Worm (Caenorhabditis elegans) whole organism, young adult: Measurements from ENCODE around the gene F58G1.3.

Experiments used
- B0035.1 ChIP-seq: sonication (generic microtip); optimal IDR thresholded peaks from 2 replicates; lab custom pipeline; 2016; ENCODE audit warnings: missing genetic modification characterization, mild to moderate bottlenecking, missing compliant biosample characterization, missing genotype, missing genetic modification reagents
- C17E4.6 ChIP-seq: fragments of 200-800 bp; sonication (Bioruptor generic); IDR thresholded peaks from 2 replicates; pipeline ENCODE4 v1.3.6; 2022; ENCODE audit warnings: missing genetic modification reagents, missing genetic modification characterization, missing compliant biosample characterization
- D2030.7 ChIP-seq: fragments of 200-800 bp; sonication (Bioruptor generic); IDR thresholded peaks from 2 replicates; pipeline ENCODE4 v1.3.6; 2022; ENCODE audit warnings: missing genetic modification reagents, missing genetic modification characterization, missing compliant biosample characterization
- F39B2.1 ChIP-seq: fragments of 200-800 bp; sonication (Bioruptor generic); IDR thresholded peaks from 2 replicates; pipeline ENCODE4 v1.3.6; 2022; ENCODE audit warnings: missing genetic modification reagents, missing genetic modification characterization, missing compliant biosample characterization
- F52B5.7 ChIP-seq: sonication (generic microtip); optimal IDR thresholded peaks from 2 replicates; lab custom pipeline; 2016; ENCODE audit warnings: mild to moderate bottlenecking, missing genetic modification characterization, missing compliant biosample characterization
- F57A8.1 ChIP-seq: fragments of 200-800 bp; sonication (Bioruptor generic); optimal IDR thresholded peaks from 2 replicates; lab custom pipeline; 2018; ENCODE audit warnings: mild to moderate bottlenecking, missing genetic modification characterization, moderate library complexity, missing compliant biosample characterization
- K11D2.4 ChIP-seq: fragments of 200-800 bp; sonication (Bioruptor generic); IDR thresholded peaks from 2 replicates; pipeline ENCODE4 v1.3.6; 2022; ENCODE audit warnings: missing genetic modification reagents, missing genetic modification characterization, missing compliant biosample characterization
- Y53G8AR.9 ChIP-seq: fragments of 200-800 bp; sonication (Bioruptor generic); conservative IDR thresholded peaks from 2 replicates; pipeline ENCODE4 v1.3.6; 2022; ENCODE audit warnings: missing genetic modification reagents, missing genetic modification characterization, missing compliant biosample characterization
- Y56A3A.18 ChIP-seq: fragments of 200-800 bp; sonication (Bioruptor generic); IDR thresholded peaks from 2 replicates; pipeline ENCODE4 v1.3.6; 2022; ENCODE audit warnings: missing genetic modification reagents, missing genetic modification characterization, missing compliant biosample characterization
- aptf-2 ChIP-seq: fragments of 200-800 bp; sonication (Bioruptor generic); conservative IDR thresholded peaks from 2 replicates; pipeline ENCODE4 v1.3.6; 2022; ENCODE audit warnings: missing genetic modification reagents, missing genetic modification characterization, missing compliant biosample characterization
- aptf-3 ChIP-seq: fragments of 200-800 bp; sonication (Bioruptor generic); IDR thresholded peaks from 2 replicates; pipeline ENCODE4 v1.3.6; 2022; ENCODE audit warnings: missing genetic modification characterization, missing compliant biosample characterization
- attf-3 ChIP-seq: fragments of 200-800 bp; sonication (Bioruptor generic); conservative IDR thresholded peaks from 2 replicates; pipeline ENCODE4 v1.3.6; 2022; ENCODE audit warnings: missing genetic modification reagents, missing genetic modification characterization, missing compliant biosample characterization
- attf-6 ChIP-seq: fragments of 200-800 bp; sonication (Bioruptor generic); IDR thresholded peaks from 2 replicates; pipeline ENCODE4 v1.3.6; 2022; ENCODE audit warnings: missing genetic modification reagents, missing genetic modification characterization, missing compliant biosample characterization
- cebp-1 ChIP-seq, 2 experiments: fragments of 200-800 bp in 1 of 2; sonication (Bioruptor generic) in 1 of 2; sonication (generic microtip) in 1 of 2; IDR thresholded peaks in 1 of 2; optimal IDR thresholded peaks in 1 of 2; 2 replicates each; pipeline versions ENCODE4 v1.3.6 to Lab custom; 2017 to 2022; ENCODE audit warnings: missing compliant biosample characterization in 2 of 2, missing genetic modification characterization in 2 of 2, mild to moderate bottlenecking in 1 of 2, missing genetic modification reagents in 1 of 2, moderate library complexity in 1 of 2
- ceh-40 ChIP-seq: fragments of 200-800 bp; sonication (Bioruptor generic); IDR thresholded peaks from 2 replicates; pipeline ENCODE4 v1.3.6; 2022; ENCODE audit warnings: missing genetic modification characterization, missing compliant biosample characterization
- efl-1 ChIP-seq: fragments of 150-350 bp; optimal IDR thresholded peaks from 2 replicates; lab custom pipeline; 2014; ENCODE audit warnings: missing biosample characterization, missing genetic modification reagents, missing genetic modification characterization
- egl-18 ChIP-seq: fragments of 200-800 bp; sonication (Bioruptor generic); IDR thresholded peaks from 2 replicates; pipeline ENCODE4 v1.3.6; 2022; ENCODE audit warnings: missing genetic modification reagents, missing genetic modification characterization, missing compliant biosample characterization
- egrh-3 ChIP-seq: fragments of 200-800 bp; sonication (Bioruptor generic); IDR thresholded peaks from 2 replicates; pipeline ENCODE4 v1.3.6; 2022; ENCODE audit warnings: missing genetic modification reagents, missing genetic modification characterization, missing compliant biosample characterization
- hlh-12 ChIP-seq: sonication (generic microtip); optimal IDR thresholded peaks from 2 replicates; lab custom pipeline; 2016; ENCODE audit warnings: missing genetic modification characterization, missing compliant biosample characterization
- let-607 ChIP-seq, 2 experiments: fragments of 200-800 bp in 1 of 2; sonication (Bioruptor generic) in 1 of 2; sonication (generic microtip) in 1 of 2; optimal IDR thresholded peaks; 2 replicates each; lab custom pipeline; 2016 to 2018; ENCODE audit warnings: mild to moderate bottlenecking in 2 of 2, missing compliant biosample characterization in 2 of 2, missing genetic modification characterization in 2 of 2, moderate library complexity in 2 of 2, missing genotype in 1 of 2
- madf-10 ChIP-seq: sonication (generic microtip); optimal IDR thresholded peaks from 2 replicates; lab custom pipeline; 2016; ENCODE audit warnings: mild to moderate bottlenecking, missing genetic modification characterization, missing compliant biosample characterization
- mcd-1 ChIP-seq: fragments of 200-800 bp; sonication (Bioruptor generic); IDR thresholded peaks from 2 replicates; pipeline ENCODE4 v1.3.6; 2022; ENCODE audit warnings: missing genetic modification reagents, missing genetic modification characterization, missing compliant biosample characterization
- mes-4 ChIP-seq: sonication (generic microtip); optimal IDR thresholded peaks from 2 replicates; lab custom pipeline; 2016; ENCODE audit warnings: missing genotype, missing genetic modification characterization, missing compliant biosample characterization
- nhr-179 ChIP-seq: sonication (generic microtip); optimal IDR thresholded peaks from 2 replicates; lab custom pipeline; 2016; ENCODE audit warnings: mild to moderate bottlenecking, missing genetic modification characterization, missing compliant biosample characterization
- nhr-80 ChIP-seq: sonication (generic microtip); optimal IDR thresholded peaks from 2 replicates; lab custom pipeline; 2016; ENCODE audit warnings: missing genetic modification characterization, missing compliant biosample characterization
- rcor-1 ChIP-seq: fragments of 200-800 bp; sonication (Bioruptor generic); IDR thresholded peaks from 2 replicates; pipeline ENCODE4 v1.3.6; 2022; ENCODE audit warnings: missing genetic modification reagents, missing genetic modification characterization, missing compliant biosample characterization
- rec-8 ChIP-seq, 2 experiments: sonication (generic microtip); optimal IDR thresholded peaks; 2 replicates each; lab custom pipeline; 2016; ENCODE audit warnings: mild to moderate bottlenecking in 2 of 2, missing genetic modification characterization in 2 of 2, missing genetic modification reagents in 2 of 2, missing genotype in 2 of 2, missing biosample characterization in 1 of 2, missing compliant biosample characterization in 1 of 2, moderate library complexity in 1 of 2
- snpc-1.1 ChIP-seq: sonication (generic microtip); optimal IDR thresholded peaks from 2 replicates; lab custom pipeline; 2017; ENCODE audit warnings: missing genetic modification characterization, mild to moderate bottlenecking, missing compliant biosample characterization, antibody characterized with exemption, moderate library complexity, missing genotype, missing genetic modification reagents; ENCODE audit not compliant: insufficient read depth
- snpc-4 ChIP-seq, 5 experiments: fragments of 150-350 bp in 1 of 5; sonication (generic microtip) in 4 of 5; optimal IDR thresholded peaks; 2 replicates each; lab custom pipeline; 2014 to 2018; ENCODE audit warnings: missing genetic modification characterization in 5 of 5, missing biosample characterization in 3 of 5, antibody characterized with exemption in 2 of 5, mild to moderate bottlenecking in 2 of 5, missing compliant biosample characterization in 2 of 5, missing genotype in 2 of 5, moderate library complexity in 2 of 5, missing genetic modification reagents in 1 of 5
- somi-1 ChIP-seq: fragments of 200-800 bp; sonication (Bioruptor generic); optimal IDR thresholded peaks from 2 replicates; lab custom pipeline; 2018; ENCODE audit warnings: mild to moderate bottlenecking, missing genetic modification characterization, missing compliant biosample characterization
- tbp1 ChIP-seq: fragments of 200-800 bp; sonication (Bioruptor generic); optimal IDR thresholded peaks from 2 replicates; lab custom pipeline; 2018; ENCODE audit warnings: mild to moderate bottlenecking, missing genetic modification characterization, missing compliant biosample characterization
- tbx-9 ChIP-seq: sonication (generic microtip); optimal IDR thresholded peaks from 2 replicates; lab custom pipeline; 2016; ENCODE audit warnings: borderline replicate concordance, missing genetic modification characterization, inconsistent platforms, missing compliant biosample characterization
- unc-130 ChIP-seq: sonication (generic microtip); optimal IDR thresholded peaks from 2 replicates; lab custom pipeline; 2016; ENCODE audit warnings: missing genetic modification reagents, missing genetic modification characterization, missing compliant biosample characterization
- ztf-18 ChIP-seq: sonication (generic microtip); optimal IDR thresholded peaks from 2 replicates; lab custom pipeline; 2016; ENCODE audit warnings: missing genotype, mild to moderate bottlenecking, missing genetic modification characterization, missing compliant biosample characterization
- ztf-25 ChIP-seq: fragments of 200-800 bp; sonication (Bioruptor generic); IDR thresholded peaks from 2 replicates; pipeline ENCODE4 v1.3.6; 2022; ENCODE audit warnings: missing genetic modification reagents, missing genetic modification characterization, missing compliant biosample characterization
- ztf-3 ChIP-seq: fragments of 200-800 bp; sonication (Bioruptor generic); optimal IDR thresholded peaks from 2 replicates; lab custom pipeline; 2018; ENCODE audit warnings: mild to moderate bottlenecking, missing genetic modification characterization, missing compliant biosample characterization

F58G1.3 gene

DNA sequence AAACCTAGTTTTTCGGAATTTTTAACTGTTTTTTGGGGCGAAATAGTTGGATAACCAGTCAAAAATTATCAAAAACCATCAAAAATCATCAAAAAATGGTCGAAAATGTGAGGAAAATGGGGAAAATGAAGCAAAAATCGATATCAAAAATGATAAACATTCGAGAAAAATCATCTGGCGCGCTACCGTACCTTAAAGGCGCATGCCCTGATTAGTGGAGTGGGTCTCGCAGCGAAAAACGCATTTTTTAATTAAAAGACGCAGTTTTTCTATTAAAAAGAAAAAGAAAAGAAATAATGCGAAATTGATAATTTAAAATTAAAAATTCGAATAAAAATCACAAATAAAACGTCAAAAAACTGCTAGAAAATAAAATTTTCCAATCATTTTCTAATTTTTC, 47.7 kb downstream of the F58G1.3 start, which contains the start of gene F35C5.1 (continued):
- TF ChIP-seq snpc-1.1 (tag; lab: Kevin White, UChicago) (peak; percentile 34), rec-8 (tag; optimal IDR thresholded peaks at IDR 0.05; lab: Kevin White, UChicago) (no peak), tbp1 (peak; percentile 25), tbx-9 (tag; lab: Kevin White, UChicago) (no peak), F52B5.7 (tag; lab: Kevin White, UChicago) (no peak), rcor-1 (peak; percentile 20; the same call in 1 of the 2 replicates), F57A8.1 (no peak), ceh-40 (GFP tag; lab: Robert Waterston, UW) (no peak), snpc-4 (GFP tag; optimal IDR thresholded peaks at IDR 0.05; lab: Kevin White, UChicago) (peak; percentile 24), snpc-4 (tag; optimal IDR thresholded peaks at IDR 0.05; lab: Kevin White, UChicago) (peak in 2 of 4 experiments; percentile 18 to 30), Y56A3A.18 (GFP tag; lab: Robert Waterston, UW) (no peak), madf-10 (tag; lab: Kevin White, UChicago) (no peak), attf-3 (GFP tag; lab: Robert Waterston, UW) (0 out of 2 replicates have a peak, but pooled peaks have one; percentile 18), unc-130 (GFP tag; lab: Kevin White, UChicago) (peak; percentile 20), mcd-1 (GFP tag; lab: Robert Waterston, UW) (peak; percentile 43; the same call in 1 of the 2 replicates), C17E4.6 (GFP tag; lab: Robert Waterston, UW) (no peak), aptf-3 (GFP tag; lab: Robert Waterston, UW) (no peak), ztf-3 (GFP tag; lab: Kevin White, UChicago) (no peak), D2030.7 (GFP tag; lab: Robert Waterston, UW) (peak; percentile 78), ztf-18 (tag; lab: Kevin White, UChicago) (no peak), aptf-2 (GFP tag; lab: Robert Waterston, UW) (no peak), hlh-12 (tag; lab: Kevin White, UChicago) (no peak), cebp-1 (GFP tag; IDR thresholded peaks at IDR 0.05; lab: Robert Waterston, UW) (no peak), cebp-1 (tag; optimal IDR thresholded peaks at IDR 0.05; lab: Kevin White, UChicago) (no peak), mes-4 (tag; lab: Kevin White, UChicago) (no peak), egrh-3 (no peak), nhr-179 (no peak), somi-1 (no peak), ztf-25 (GFP tag; lab: Robert Waterston, UW) (no peak), let-607 (tag; optimal IDR thresholded peaks at IDR 0.05; lab: Kevin White, UChicago) (no peak), attf-6 (GFP tag; lab: Robert Waterston, UW) (no peak), K11D2.4 (GFP tag; lab: Robert Waterston, UW) (no peak), egl-18 (GFP tag; lab: Robert Waterston, UW) (no peak)

ce11 chrII:12879758-12880157, 48.4 kb downstream of the F58G1.3 start:
- TF ChIP-seq Y53G8AR.9 (GFP tag; lab: Robert Waterston, UW) (no peak), F39B2.1 (no peak), nhr-80 (tag; lab: Kevin White, UChicago) (peak; percentile 49), B0035.1 (tag; lab: Kevin White, UChicago) (no peak), efl-1 (no peak), tbp1 (peak; percentile 36), egrh-3 (peak; percentile 24; the same call in 1 of the 2 replicates)
- TF ChIP-seq, all 124 proteins: peak for 3
